Worm (Caenorhabditis elegans) whole organism, dauer: Measurements from ENCODE around the gene srg-62.

ENCODE experiments used
- unc-62 ChIP-seq: sonication (generic microtip); optimal IDR thresholded peaks from 2 replicates; lab custom pipeline; 2017; ENCODE audit warnings: missing biosample characterization, missing genetic modification reagents, missing genetic modification characterization

The srg-62 gene

DNA sequence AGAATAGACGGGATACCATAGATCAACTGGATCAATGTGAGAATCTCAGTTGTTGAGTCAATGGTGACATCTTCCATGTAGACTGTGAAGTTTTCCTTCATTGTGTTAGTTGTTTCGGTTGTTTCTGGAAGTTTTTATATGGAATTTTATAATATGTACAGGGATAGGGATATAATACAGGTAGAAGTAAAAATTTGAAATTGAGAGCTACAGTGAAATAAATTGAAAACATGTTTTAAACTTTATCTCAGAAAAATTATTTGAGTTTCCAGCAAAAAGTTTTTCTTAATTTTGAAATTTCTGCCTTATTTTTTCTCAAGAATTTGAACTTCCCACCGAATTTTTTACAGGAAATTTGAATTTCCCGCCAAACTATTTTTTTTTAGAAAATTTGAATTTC lies at the start of gene srg-62:
TSS of gene srg-62 (minus strand) at position 101 of the 400 bp plus-strand sequence.
- no peak for TF ChIP-seq unc-62

DNA sequence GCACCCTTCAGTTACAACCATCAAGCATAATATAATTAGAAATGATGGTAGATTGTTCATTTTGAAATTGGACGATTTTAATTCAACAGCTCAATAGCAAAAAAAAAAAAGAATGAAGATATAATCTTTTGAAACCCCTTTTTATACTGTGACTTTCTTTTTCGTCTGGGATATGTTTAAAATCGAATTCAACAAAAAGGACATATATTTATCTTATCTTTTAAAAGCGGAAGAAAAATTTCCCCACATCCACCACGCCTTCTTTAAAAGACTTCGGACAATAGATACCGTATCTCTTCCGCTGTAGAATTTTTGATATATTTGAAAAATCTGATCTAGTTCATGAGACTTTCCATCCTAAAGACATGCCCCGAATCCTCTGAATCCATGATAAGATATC lies 38.6 kb upstream of the srg-62 start, which contains the start of gene R05D8.11:
TSS of gene R05D8.11 (minus strand) at position 101 of the 400 bp plus-strand sequence.
- no peak for TF ChIP-seq unc-62

DNA sequence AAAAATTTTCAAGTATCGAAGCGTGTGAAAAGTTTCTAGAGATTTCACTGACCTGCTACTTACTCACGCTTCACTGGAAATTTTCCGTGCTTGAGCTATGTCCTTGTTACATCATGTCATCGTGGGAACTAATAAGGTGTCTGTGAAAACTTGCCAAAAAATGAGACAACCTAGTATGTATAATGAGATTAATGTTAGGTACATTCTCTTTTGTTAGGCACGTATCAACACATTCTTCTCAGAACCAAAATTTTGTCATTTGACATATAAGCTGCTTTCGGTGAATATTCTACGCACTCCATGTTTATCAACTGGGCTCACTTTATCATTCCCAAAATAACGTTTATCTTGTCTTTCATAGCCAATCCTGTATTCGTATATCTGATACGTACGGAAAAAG lies 31.8 kb upstream of the srg-62 start, which contains the start of gene srj-18:
TSS of gene srj-18 (plus strand) at position 301 of the 400 bp plus-strand sequence.
- no peak for TF ChIP-seq unc-62

DNA sequence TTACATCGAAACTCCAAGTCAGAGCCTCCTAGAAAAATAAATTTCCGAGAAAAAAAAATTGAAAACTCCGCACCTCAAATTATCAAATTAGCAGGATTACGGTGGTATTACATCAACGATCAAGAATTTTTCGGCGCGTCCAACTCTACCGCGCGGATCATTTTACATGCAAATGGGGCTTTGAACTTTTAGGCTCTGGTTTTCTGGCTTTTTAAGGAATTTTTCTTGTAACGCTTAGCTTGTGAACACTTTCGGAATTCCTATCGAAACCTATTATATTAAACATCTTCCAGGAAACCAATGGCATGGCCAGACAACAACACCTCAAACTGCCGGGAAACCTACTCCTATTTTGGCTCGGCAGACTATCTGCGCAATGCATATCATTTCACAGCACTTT lies 29.4 kb upstream of the srg-62 start, which contains the start of gene srh-56:
TSS of gene srh-56 (plus strand) at position 301 of the 400 bp plus-strand sequence.
- TF ChIP-seq unc-62: no peak

DNA sequence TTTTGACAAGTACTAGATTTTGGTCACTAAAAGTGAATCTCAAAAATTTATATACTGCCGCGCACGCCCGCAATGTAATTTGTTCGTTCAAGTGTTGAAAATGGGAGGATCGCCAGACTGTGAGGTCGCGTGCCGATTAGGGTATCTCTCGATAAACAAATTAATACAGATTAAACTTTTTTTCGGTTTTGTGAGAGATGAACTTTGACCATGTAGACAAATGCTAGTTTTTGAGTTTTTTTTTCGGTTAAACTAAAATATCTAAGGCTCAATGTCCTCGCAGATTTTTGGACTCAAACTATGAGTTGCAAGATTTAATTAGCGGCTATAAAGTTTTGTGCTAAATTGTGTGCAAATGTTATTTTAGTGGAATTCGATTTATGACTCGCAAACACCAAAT lies 27.6 kb upstream of the srg-62 start, which contains the start of gene dhs-15:
TSS of gene dhs-15 (minus strand) at position 101 of the 400 bp plus-strand sequence.
- no peak for TF ChIP-seq unc-62

DNA sequence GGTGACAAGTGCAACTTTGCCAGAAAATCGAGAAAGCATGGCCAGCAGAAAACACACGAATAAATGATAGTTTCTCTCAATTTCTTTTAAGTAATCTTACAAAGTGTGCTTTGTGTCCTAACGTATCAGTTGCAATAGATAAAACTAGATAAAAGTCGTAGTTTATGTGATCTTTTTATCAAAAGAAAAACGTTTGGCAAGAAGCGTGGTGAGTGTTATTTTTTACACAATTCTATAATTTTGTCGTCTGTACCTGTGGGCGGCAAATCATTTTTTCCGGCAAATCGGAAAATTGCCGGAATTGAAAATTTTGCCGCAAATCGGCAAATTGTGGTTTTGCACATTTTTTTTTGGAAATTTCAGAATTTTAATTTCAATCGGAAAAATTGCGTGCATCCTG lies 25.3 kb upstream of the srg-62 start, which contains the start of gene R05D8.9:
TSS of gene R05D8.9 (minus strand) at position 101 of the 400 bp plus-strand sequence.
- TF ChIP-seq unc-62: no peak

DNA sequence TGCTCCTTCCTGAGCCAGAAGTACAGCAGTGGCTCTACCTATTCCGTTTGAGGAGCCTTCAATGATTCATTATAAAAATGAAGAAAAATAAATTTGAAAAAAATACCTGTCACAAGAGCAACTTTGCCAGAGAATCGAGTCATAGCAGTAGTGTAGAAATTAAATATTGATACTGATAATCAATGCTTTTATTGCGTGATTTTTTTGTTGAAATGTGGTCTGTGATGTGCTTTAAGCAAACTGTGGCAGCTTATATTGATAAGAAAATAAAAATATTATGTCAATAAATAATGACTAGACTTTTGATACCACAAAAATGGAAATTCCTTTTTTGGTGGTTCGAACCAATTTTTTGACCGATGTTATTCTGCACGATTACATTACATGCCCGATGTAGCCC lies 22.9 kb upstream of the srg-62 start, which contains the start of gene dhs-14:
TSS of gene dhs-14 (minus strand) at position 149 of the 400 bp plus-strand sequence.
- no peak for TF ChIP-seq unc-62

DNA sequence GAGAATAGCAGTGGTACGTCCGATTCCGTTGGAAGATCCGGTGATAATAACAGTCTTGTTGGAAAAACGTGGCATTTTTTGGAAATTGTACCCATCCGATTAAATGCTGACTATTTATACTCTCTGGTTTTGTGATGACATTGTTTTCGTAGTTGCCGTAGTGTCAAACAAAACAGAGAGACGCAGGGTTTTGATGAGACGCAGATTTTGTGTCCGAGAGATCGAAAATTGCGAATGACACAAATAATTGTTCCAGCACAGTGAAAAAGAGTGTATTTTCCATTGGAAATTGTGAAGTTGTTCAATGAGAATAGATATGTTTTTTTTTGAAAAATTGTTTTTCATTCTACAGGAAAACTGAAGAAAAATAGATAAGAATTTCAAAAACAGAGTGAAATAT lies 20.9 kb upstream of the srg-62 start, which contains the start of gene R05D8.7:
TSS of gene R05D8.7 (minus strand) at position 104 of the 400 bp plus-strand sequence.
- no peak for TF ChIP-seq unc-62

DNA sequence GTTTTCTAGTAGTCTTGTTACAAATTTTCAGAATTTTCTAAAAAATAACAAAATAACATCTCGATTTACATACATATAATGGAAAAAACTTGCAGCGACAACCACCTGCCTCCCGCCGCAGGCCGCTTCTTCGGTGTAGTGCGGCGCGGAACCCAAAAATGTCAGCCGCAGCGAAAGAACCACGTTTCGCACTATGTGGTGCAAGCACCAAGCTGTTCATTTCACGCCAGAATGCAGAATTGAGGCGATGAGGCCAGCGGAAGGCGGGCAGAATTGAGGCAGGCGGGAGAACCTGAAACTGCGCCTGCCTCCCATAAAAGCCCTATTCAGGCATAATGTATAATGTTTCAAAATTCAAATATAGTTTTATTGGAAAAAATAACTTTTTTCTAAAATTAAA lies 19.3 kb upstream of the srg-62 start:
- no peak for TF ChIP-seq unc-62

DNA sequence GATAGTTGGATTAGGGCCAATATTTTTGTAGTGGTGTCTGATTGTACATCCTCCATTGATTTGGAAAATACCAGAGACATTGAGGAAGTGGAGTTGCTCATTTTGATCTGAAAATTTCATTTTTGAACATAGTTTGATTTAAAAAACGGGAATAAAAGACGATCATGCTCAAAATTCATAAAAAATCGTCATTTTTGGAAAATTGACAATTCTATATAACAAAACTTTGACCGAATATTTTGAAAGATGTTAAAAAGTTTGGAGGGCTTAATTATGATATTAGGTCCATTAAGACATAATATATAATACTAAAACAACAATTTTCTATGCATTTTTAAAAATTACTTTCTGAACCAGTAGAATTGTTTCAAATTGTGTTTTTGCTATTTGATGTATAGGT lies 17.3 kb upstream of the srg-62 start, which contains the start of gene srg-58:
TSS of gene srg-58 (minus strand) at position 101 of the 400 bp plus-strand sequence.
- no peak for TF ChIP-seq unc-62

DNA sequence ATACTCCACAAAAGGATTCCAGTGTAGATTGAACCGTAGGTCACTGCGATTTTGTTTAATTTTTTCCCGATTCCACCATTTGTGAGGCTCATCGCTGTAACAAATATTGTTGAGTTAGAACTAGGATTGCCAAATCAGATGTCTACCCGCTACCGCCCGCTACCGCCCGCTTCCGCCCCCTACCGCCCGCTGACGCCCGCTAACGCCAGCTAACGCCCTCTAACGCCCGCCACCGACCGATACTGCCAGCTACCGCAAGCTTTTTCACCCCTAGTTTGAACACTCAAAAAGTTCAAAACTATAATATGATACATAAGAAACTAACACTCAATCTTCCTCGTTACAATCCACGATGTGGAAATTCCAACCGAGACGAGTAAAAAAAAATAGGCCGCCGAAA lies 16.2 kb upstream of the srg-62 start:
- no peak for TF ChIP-seq unc-62

DNA sequence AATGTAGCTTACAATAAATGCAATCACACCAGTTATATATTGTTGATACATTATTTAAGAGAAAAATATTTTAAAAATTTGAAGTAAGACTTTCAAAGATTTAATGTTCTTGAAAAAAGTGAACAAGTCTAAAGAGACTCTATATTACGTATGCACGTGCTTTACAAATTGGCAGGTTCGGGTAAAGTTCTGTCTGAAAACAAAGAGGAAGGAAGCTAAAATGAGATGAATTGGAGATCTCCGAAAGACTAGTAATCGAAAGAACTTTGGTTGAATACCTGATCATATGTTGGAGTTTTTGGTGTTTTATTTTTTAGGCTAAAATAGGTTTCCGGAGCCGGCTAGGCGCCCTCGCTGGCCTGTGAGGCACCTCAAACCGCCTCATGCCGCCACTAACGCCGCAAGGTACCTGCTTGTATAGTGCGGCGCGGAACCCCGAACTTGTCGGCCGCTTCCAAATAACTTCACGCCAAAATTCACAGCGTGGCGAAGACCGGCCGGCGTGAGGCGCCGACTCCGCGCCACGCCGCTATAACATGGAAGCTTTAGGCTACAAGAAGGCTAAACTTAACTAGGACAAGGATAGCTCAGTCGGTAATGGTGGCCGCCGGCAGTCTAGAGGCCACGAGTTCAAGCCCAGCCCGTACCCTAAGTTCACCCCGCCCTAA lies 15.2 kb upstream of the srg-62 start, which contains the start of gene srx-28:
TSS of gene srx-28 (minus strand) at position 51 of the 668 bp plus-strand sequence.
- TF ChIP-seq unc-62: no peak

DNA sequence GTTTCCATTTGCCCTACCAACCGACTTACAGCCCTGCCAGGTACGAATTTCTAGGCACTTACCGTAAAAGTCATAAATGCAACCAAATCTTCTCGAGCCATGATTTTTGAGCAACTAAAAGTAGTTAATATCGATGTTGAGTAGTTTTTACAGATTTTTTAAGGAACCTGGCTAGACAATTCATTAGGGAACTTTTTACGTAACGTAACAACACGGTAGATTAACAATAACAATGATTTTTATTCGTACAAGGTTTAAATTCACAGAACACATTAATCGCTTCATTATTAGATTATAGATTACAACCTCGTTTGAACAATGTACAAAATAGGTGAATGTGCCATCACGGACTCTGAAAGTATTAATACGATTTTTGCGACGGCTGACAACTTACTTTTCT lies 10.8 kb upstream of the srg-62 start, which contains the start of gene srx-26:
TSS of gene srx-26 (minus strand) at position 101 of the 400 bp plus-strand sequence.
- TF ChIP-seq unc-62: no peak

DNA sequence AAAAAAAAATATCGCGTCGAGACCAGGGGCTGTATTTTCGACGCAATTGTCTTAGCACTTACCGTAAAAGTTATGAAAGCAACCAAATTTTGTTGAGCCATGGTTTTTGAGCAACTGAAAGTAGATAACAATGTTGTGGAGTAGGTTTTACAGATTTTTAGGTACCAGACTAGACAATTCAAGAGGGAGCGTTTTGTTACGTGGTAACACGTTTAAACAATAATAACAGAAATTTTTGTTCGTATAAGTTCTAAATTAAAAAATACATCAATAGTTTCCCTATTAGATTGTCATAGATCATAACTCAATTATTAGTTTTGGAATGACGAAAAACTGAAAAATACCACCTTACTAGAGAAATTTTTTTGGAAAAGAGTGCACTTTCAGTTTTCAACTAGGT lies 7.8 kb upstream of the srg-62 start, which contains the start of gene srx-24:
TSS of gene srx-24 (minus strand) at position 101 of the 400 bp plus-strand sequence.
- TF ChIP-seq unc-62: no peak

DNA sequence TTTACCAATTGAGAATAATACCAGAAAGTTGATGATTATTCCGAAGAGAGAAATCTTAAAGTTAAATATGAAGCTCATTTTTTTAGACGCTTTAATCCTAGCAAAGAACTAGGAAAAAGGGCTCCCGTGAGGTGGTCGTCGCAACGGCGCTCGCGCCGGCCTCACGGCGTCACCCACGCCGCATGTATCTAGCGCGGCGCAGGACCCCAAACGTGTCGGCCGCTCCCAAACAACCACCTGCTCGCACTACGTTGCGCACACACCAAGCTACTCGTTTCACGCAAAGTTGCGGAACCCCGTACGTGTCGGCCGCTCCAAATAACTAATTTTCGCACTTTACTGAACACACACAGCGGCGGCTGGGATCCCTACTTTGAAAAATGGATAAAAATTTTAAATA lies 4.2 kb upstream of the srg-62 start:
- TF ChIP-seq unc-62: no peak

DNA sequence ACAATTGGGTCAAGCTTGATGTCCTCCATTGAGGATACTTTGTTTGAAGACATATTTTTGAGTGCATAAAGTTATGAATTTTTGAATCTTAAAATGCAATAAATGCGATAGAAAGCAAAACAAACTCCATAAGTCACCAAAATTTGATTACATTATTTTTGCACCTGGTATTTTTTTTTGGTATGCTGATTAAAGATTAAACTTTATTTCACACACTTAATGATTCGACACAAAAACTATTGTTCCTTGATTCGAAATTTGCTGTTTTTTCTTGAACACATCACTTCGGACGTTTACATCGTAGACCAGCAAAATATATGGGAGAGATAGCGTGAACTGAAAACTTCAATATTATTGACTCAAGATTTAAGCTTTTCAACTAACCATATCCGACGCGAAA lies 2.0 kb downstream of the srg-62 start, which contains the start of gene srg-61:
TSS of gene srg-61 (minus strand) at position 101 of the 400 bp plus-strand sequence.
- no peak for TF ChIP-seq unc-62

DNA sequence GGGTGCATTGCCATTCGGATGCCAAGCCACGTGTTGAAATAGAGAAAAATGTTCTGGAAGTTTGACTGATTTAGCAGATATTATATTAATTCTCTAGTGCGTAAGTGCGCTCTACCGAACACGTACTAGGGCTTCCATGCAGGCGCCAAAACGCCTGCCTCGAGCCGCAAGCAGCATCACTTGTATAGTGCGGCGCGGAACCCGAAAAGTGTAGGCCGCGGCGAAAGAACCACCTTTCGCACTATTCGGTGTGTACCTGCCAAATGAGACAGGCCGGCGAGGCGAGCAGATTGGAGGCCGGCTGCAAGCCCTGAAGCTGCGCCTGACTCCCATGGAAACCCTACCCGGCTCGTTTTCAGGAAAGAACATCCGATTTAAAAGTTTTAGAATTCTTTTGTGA lies 2.6 kb downstream of the srg-62 start:
- no peak for TF ChIP-seq unc-62

DNA sequence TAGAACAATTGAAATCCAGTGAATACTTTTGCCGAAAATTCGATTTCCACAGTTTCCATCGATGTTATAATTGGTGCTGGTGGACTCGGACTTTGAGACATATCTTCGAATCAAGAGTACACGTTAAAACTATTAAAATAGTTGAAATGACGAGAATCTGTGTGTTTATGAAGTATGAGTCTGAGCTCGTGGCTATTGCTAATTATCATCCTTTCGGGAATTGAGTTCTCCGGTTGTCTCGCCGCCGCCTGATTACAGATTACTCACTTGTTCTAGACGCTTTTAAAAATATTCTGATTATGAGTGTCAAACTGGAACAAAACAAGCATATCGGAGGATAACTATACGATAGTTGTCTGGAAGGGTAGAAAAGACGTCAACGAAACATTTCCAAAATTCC lies 4.0 kb downstream of the srg-62 start, which contains the start of gene srg-56:
TSS of gene srg-56 (minus strand) at position 101 of the 400 bp plus-strand sequence.
- TF ChIP-seq unc-62: no peak
